Fruit fly (Drosophila melanogaster): ENCODE data around the gene CG12268.

CG12268 gene

DNA sequence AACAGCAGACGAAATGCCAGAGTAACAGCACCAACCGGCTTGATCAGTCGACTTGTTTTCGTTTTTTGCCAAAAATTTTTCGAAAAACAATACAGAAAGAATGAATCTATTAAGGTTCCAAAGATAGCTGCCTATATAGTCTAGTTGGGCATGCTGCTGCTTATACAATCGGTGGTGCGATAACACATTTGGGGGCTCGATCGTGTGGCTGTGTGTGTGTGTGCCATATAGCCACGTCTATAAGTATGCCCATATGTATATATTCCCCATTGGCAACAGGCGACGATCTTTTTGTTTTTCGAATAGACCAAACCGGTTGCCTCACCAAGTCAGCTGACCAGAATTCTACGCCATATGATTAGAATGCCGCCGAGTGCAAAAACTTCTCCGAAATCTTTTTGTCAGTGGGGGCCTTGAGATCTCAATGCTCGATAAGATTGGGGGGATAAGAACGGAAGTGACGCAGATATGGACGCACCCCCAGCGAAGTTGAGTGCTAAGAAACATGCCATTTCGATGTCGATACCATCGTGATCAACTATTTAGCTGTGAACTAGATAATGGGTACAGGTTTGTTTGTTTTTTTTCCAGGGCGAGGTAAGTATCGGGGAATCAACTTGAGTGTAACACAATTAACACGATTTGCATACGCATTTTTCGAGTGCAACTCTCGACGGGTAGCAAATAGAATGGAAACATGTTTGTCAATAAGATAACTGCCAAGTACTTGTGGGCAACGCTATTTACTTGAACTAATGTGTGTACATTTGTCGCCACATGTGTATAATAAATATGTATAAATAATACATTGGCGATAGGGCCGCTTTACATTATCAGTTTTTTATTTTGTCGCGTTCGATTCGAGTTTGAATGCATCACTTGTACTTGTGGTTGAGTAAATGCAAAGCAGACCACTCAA, 8.0 kb downstream of the CG12268 start (continued):
- TF ChIP-seq bab2 (GFP tag; optimal IDR thresholded peaks at IDR 0.05) (peak; percentile 84), gfzf (GFP tag; optimal IDR thresholded peaks at IDR 0.05) (no peak), BtbVII (GFP tag; optimal IDR thresholded peaks at IDR 0.05) (peak; percentile 72), Kr (GFP tag; optimal IDR thresholded peaks at IDR 0.05) (peak; percentile 91), CG12104 (GFP tag; optimal IDR thresholded peaks at IDR 0.05) (peak; percentile 76), CG10147 (GFP tag; optimal IDR thresholded peaks at IDR 0.05) (peak; percentile 28), Stat92E (GFP tag; optimal IDR thresholded peaks at IDR 0.05) (peak in 1 of 3 experiments; percentile 1), CG17328 (GFP tag; IDR thresholded peaks at IDR 0.05) (peak; percentile 80), CG6272 (GFP tag; IDR thresholded peaks at IDR 0.05) (no peak), Doc3 (GFP tag; IDR thresholded peaks at IDR 0.05; ENCODE audit: partially characterized antibody) (no peak), Bdp1 (GFP tag; optimal IDR thresholded peaks at IDR 0.05) (peak; percentile 72), esg (GFP tag; conservative IDR thresholded peaks at IDR 0.05) (no peak), CG4854 (GFP tag; optimal IDR thresholded peaks at IDR 0.05) (peak; percentile 71), Sry-β (GFP tag; optimal IDR thresholded peaks at IDR 0.05) (peak; percentile 64), CG7786 (GFP tag; optimal IDR thresholded peaks at IDR 0.05) (peak; percentile 24), odd (GFP tag; optimal IDR thresholded peaks at IDR 0.05) (peak; percentile 85), CG9609 (GFP tag; optimal IDR thresholded peaks at IDR 0.05) (no peak), fd64A (GFP tag; optimal IDR thresholded peaks at IDR 0.05) (peak; percentile 97), ind (GFP tag; optimal IDR thresholded peaks at IDR 0.05) (no peak), Lim3 (GFP tag; IDR thresholded peaks at IDR 0.05) (no peak), salm (tag; optimal IDR thresholded peaks at IDR 0.05) (peak; percentile 85), CG17912 (GFP tag; optimal IDR thresholded peaks at IDR 0.05) (peak; percentile 92), Pdp1 (GFP tag; optimal IDR thresholded peaks at IDR 0.05) (peak; percentile 31 to 99), zen2 (GFP tag; IDR thresholded peaks at IDR 0.05; ENCODE audit: partially characterized antibody) (no peak), gt (GFP tag; IDR thresholded peaks at IDR 0.05) (0 out of 2 replicates have a peak, but pooled peaks have one; percentile 7), CG4707 (GFP tag; optimal IDR thresholded peaks at IDR 0.05) (peak; percentile 87), CG5245 (GFP tag; optimal IDR thresholded peaks at IDR 0.05) (peak; percentile 63), ssp (GFP tag; IDR thresholded peaks at IDR 0.05) (peak; percentile 38; the same call in 1 of the 2 replicates), run (tag; optimal IDR thresholded peaks at IDR 0.05) (peak; percentile 71), dysf (GFP tag; IDR thresholded peaks at IDR 0.05) (peak; percentile 41; the same call in 1 of the 3 replicates), B-H1 (GFP tag; IDR thresholded peaks at IDR 0.05) (peak; percentile 63; the same call in 2 of the 3 replicates), Ravus (GFP tag; IDR thresholded peaks at IDR 0.05) (no peak; the same call in 1 of the 2 replicates), CG12659 (GFP tag; optimal IDR thresholded peaks at IDR 0.05) (peak; percentile 82), Mad (GFP tag; optimal IDR thresholded peaks at IDR 0.05) (peak; percentile 59), CG3995 (GFP tag; optimal IDR thresholded peaks at IDR 0.05) (no peak), Lpt (GFP tag; optimal IDR thresholded peaks at IDR 0.05) (no peak), Hr51 (GFP tag; optimal IDR thresholded peaks at IDR 0.05) (peak; percentile 39 to 40), CG3065 (GFP tag; optimal IDR thresholded peaks at IDR 0.05) (peak; percentile 47), CG8765 (GFP tag; IDR thresholded peaks at IDR 0.05) (no peak), kah (GFP tag; optimal IDR thresholded peaks at IDR 0.05) (peak; percentile 57), CG6689 (GFP tag; IDR thresholded peaks at IDR 0.05) (peak; percentile 64), CG7357 (GFP tag; IDR thresholded peaks at IDR 0.05) (no peak), CG34376 (GFP tag; optimal IDR thresholded peaks at IDR 0.05) (peak; percentile 72), CG18764 (GFP tag; optimal IDR thresholded peaks at IDR 0.05) (peak; percentile 86), Gug (GFP tag; IDR thresholded peaks at IDR 0.05) (no peak), Xrp1 (GFP tag; IDR thresholded peaks at IDR 0.05) (peak; percentile 95), wdn (GFP tag; IDR thresholded peaks at IDR 0.05) (no peak), CG10959 (GFP tag; IDR thresholded peaks at IDR 0.05) (peak; percentile 46), bcd (GFP tag; optimal IDR thresholded peaks at IDR 0.05) (peak; percentile 76)

Data from whole organism, embryonic.